Worm (Caenorhabditis elegans) whole organism, young adult: ENCODE data around the gene T01G6.1.

Experiments used
- B0336.3 ChIP-seq: fragments of 200-800 bp; sonication (Bioruptor generic); IDR thresholded peaks from 2 replicates; pipeline ENCODE4 v1.3.6; 2022; ENCODE audit warnings: missing genetic modification characterization, missing compliant biosample characterization
- hrde-1 ChIP-seq: sonication (generic microtip); optimal IDR thresholded peaks from 2 replicates; lab custom pipeline; 2016; ENCODE audit warnings: missing genetic modification characterization, mild to moderate bottlenecking, missing compliant biosample characterization, moderate library complexity, missing genotype, missing genetic modification reagents, borderline replicate concordance
- pha-4 ChIP-seq: fragments of 150-350 bp; sonication (generic microtip); optimal IDR thresholded peaks from 2 replicates; lab custom pipeline; 2014; ENCODE audit warnings: missing biosample characterization, missing genetic modification reagents, missing genetic modification characterization

DNA sequence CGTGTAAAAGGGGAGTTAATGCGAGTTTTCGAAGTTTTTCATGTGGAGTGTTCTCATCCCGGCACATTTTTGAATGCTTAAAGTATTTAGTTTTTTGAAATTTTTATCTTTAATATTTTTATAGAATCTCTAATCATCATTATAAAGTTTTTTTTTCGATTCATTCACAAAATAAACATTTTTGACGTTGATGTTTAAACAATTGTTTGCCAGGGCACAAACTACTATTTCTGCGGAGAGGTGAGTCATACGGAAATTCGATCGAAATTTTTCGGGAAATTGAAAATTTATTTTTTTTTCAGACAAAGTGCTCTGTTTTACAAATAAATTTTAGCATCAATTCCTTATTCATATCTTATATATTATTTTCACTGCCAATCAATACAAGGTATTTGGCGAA is 43.9 kb upstream of the T01G6.1 start, which contains the start of gene nhr-98:
- no peak for TF ChIP-seq pha-4 (tag; lab: Kevin White, UChicago)
- TF ChIP-seq hrde-1 (tag; lab: Kevin White, UChicago), result no peak
- no peak for TF ChIP-seq B0336.3 (GFP tag; lab: Robert Waterston, UW)
